Worm (Caenorhabditis elegans) whole organism, mixed stage, embryonic: ENCODE measurements around the gene hars-1.

ENCODE experiments used
- M03D4.4 ChIP-seq: sonication (generic microtip); optimal IDR thresholded peaks from 2 replicates; lab custom pipeline; 2017; ENCODE audit warnings: mild to moderate bottlenecking, missing genetic modification characterization, missing compliant biosample characterization
- bed-3 ChIP-seq: fragments of 200-800 bp; sonication (Bioruptor generic); optimal IDR thresholded peaks from 3 replicates; lab custom pipeline; 2018; ENCODE audit warnings: mild to moderate bottlenecking, missing genetic modification characterization, moderate library complexity, missing compliant biosample characterization
- blmp-1 ChIP-seq: fragments of 150-350 bp; optimal IDR thresholded peaks from 2 replicates; lab custom pipeline; 2014; ENCODE audit warnings: missing biosample characterization, missing genetic modification characterization
- ceh-83 ChIP-seq: fragments of 200-800 bp; sonication (Bioruptor generic); optimal IDR thresholded peaks from 2 replicates; lab custom pipeline; 2018; ENCODE audit warnings: mild to moderate bottlenecking, missing genetic modification characterization, missing compliant biosample characterization
- ces-1 ChIP-seq: fragments of 150-350 bp; optimal IDR thresholded peaks from 2 replicates; lab custom pipeline; 2014; ENCODE audit warnings: missing biosample characterization, missing genetic modification reagents, missing genetic modification characterization
- cnd-1 ChIP-seq: fragments of 200-800 bp; sonication (Bioruptor generic); optimal IDR thresholded peaks from 2 replicates; lab custom pipeline; 2018; ENCODE audit warnings: mild to moderate bottlenecking, missing genetic modification characterization, missing compliant biosample characterization
- drap-1 ChIP-seq: fragments of 200-800 bp; sonication (Bioruptor generic); optimal IDR thresholded peaks from 3 replicates; lab custom pipeline; 2018; ENCODE audit warnings: mild to moderate bottlenecking, missing genetic modification characterization, missing compliant biosample characterization
- elt-1 ChIP-seq: sonication (generic microtip); optimal IDR thresholded peaks from 2 replicates; lab custom pipeline; 2017; ENCODE audit warnings: missing genetic modification characterization, mild to moderate bottlenecking, missing compliant biosample characterization, antibody characterized with exemption, moderate library complexity, borderline replicate concordance; ENCODE audit not compliant: insufficient read depth
- flh-1 ChIP-seq: fragments of 200-800 bp; sonication (Bioruptor generic); optimal IDR thresholded peaks from 2 replicates; lab custom pipeline; 2018; ENCODE audit warnings: mild to moderate bottlenecking, missing genetic modification characterization, moderate library complexity, missing compliant biosample characterization
- ham-2 ChIP-seq: fragments of 200-800 bp; sonication (Bioruptor generic); optimal IDR thresholded peaks from 2 replicates; lab custom pipeline; 2018; ENCODE audit warnings: mild to moderate bottlenecking, missing genetic modification characterization, missing compliant biosample characterization
- hlh-1 ChIP-seq: fragments of 150-350 bp; optimal IDR thresholded peaks from 2 replicates; lab custom pipeline; 2014; ENCODE audit warnings: missing biosample characterization, missing genetic modification reagents, missing genetic modification characterization
- lin-13 ChIP-seq: fragments of 150-350 bp; optimal IDR thresholded peaks from 2 replicates; lab custom pipeline; 2014; ENCODE audit warnings: missing biosample characterization, missing genetic modification characterization
- lin-32 ChIP-seq: fragments of 200-800 bp; sonication (Bioruptor generic); optimal IDR thresholded peaks from 2 replicates; lab custom pipeline; 2018; ENCODE audit warnings: mild to moderate bottlenecking, missing genetic modification characterization, missing compliant biosample characterization
- lsy-2 ChIP-seq: fragments of 150-350 bp; optimal IDR thresholded peaks from 2 replicates; lab custom pipeline; 2014; ENCODE audit warnings: missing biosample characterization, missing genetic modification characterization
- mep-1 ChIP-seq: fragments of 150-350 bp; optimal IDR thresholded peaks from 2 replicates; lab custom pipeline; 2017; ENCODE audit warnings: missing biosample characterization, missing genetic modification reagents, missing genetic modification characterization, inconsistent platforms
- nhr-2 ChIP-seq: fragments of 150-350 bp; optimal IDR thresholded peaks from 2 replicates; lab custom pipeline; 2014; ENCODE audit warnings: missing biosample characterization, missing genetic modification characterization
- nhr-237 ChIP-seq: fragments of 150-350 bp; optimal IDR thresholded peaks from 2 replicates; lab custom pipeline; 2014; ENCODE audit warnings: missing biosample characterization, missing genetic modification characterization
- nhr-28 ChIP-seq: fragments of 150-350 bp; optimal IDR thresholded peaks from 2 replicates; lab custom pipeline; 2014; ENCODE audit warnings: missing biosample characterization, missing genetic modification characterization
- nhr-76 ChIP-seq: sonication (generic microtip); optimal IDR thresholded peaks from 2 replicates; lab custom pipeline; 2017; ENCODE audit warnings: missing biosample characterization, missing genetic modification characterization
- pha-4 ChIP-seq: fragments of 150-350 bp; optimal IDR thresholded peaks from 2 replicates; lab custom pipeline; 2018; ENCODE audit warnings: missing biosample characterization, missing genetic modification reagents, missing genetic modification characterization
- sem-2 ChIP-seq: fragments of 200-800 bp; sonication (Bioruptor generic); optimal IDR thresholded peaks from 2 replicates; lab custom pipeline; 2018; ENCODE audit warnings: mild to moderate bottlenecking, missing genetic modification characterization, missing compliant biosample characterization
- snpc-4 ChIP-seq: fragments of 150-350 bp; optimal IDR thresholded peaks from 2 replicates; lab custom pipeline; 2014; ENCODE audit warnings: missing biosample characterization, missing genetic modification characterization
- sptf-1 ChIP-seq: sonication (generic microtip); optimal IDR thresholded peaks from 2 replicates; lab custom pipeline; 2017; ENCODE audit warnings: mild to moderate bottlenecking, missing genetic modification characterization, moderate library complexity, missing compliant biosample characterization
- tbx-8 ChIP-seq: fragments of 200-800 bp; sonication (Bioruptor generic); optimal IDR thresholded peaks from 2 replicates; lab custom pipeline; 2018; ENCODE audit warnings: mild to moderate bottlenecking, missing genetic modification characterization, moderate library complexity, missing compliant biosample characterization
- unc-120 ChIP-seq: sonication (generic microtip); optimal IDR thresholded peaks from 2 replicates; lab custom pipeline; 2017; ENCODE audit warnings: missing genetic modification characterization, missing compliant biosample characterization; ENCODE audit not compliant: poor library complexity, severe bottlenecking
- unc-39 ChIP-seq: fragments of 150-350 bp; optimal IDR thresholded peaks from 2 replicates; lab custom pipeline; 2014; ENCODE audit warnings: missing biosample characterization, missing genetic modification characterization
- unc-62 ChIP-seq: fragments of 150-350 bp; optimal IDR thresholded peaks from 2 replicates; lab custom pipeline; 2014; ENCODE audit warnings: missing biosample characterization, missing genetic modification reagents, missing genetic modification characterization
- zip-8 ChIP-seq: fragments of 150-350 bp; optimal IDR thresholded peaks from 2 replicates; lab custom pipeline; 2014; ENCODE audit warnings: missing biosample characterization, missing genetic modification characterization
- ztf-11 ChIP-seq: fragments of 150-350 bp; optimal IDR thresholded peaks from 2 replicates; lab custom pipeline; 2014; ENCODE audit warnings: missing biosample characterization, missing genetic modification characterization

hars-1 gene

DNA sequence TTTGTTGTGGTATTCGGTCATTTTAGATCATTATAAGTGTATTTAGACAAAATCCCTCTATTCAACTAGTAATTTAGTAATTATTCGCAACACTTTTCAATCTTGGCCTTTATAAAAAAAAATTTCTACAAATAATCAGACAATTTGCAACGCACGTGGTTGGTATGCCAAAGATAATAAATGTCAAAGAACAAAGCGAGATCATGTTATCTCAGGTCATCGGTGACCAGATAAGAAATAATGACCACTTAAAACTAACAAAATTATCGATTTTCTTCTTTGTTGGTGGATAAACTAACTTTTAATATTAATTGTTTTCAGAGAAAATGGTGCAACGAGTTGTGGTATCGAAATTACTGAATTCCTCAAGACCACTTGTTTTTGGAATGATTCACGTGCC is 22.5 kb downstream of the hars-1 start, which contains the start of gene F13E9.13:
Gene F13E9.13, plus strand, starts transcription at position 317 of the 400 bp plus-strand sequence.
- TF ChIP-seq elt-1 (tag; lab: Kevin White, UChicago) (peak; percentile 88), unc-62 (GFP tag; lab: Kevin White, UChicago) (no peak)

DNA sequence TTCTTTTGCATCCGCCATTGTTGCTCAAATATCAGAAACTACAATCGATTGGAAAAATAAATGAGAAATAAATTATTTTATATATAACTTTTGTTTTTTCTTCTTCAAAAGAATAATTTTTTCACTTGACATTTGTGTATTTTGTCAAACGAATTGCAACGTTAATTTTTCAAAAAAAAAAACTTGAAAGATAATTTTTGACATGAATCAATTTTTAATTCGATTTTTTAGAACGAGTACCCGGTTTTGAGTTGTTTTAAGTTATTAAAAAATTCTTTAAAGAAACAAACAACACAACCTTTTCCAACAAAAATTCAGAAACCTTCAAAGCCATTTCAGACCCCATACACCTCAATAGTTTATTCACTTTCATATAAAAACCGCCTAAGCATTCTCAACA is 25.5 kb downstream of the hars-1 start, which contains the start of gene F13E9.5:
Gene F13E9.5, minus strand, starts transcription at position 101 of the 400 bp plus-strand sequence.
- TF ChIP-seq M03D4.4 = no peak
- TF ChIP-seq flh-1 = no peak
- no peak for TF ChIP-seq unc-39 (tag; lab: Kevin White, UChicago)
- no peak for TF ChIP-seq zip-8 (tag; lab: Kevin White, UChicago)
- TF ChIP-seq elt-1 (tag; lab: Kevin White, UChicago) = no peak
- TF ChIP-seq sem-2 (GFP tag; lab: Kevin White, UChicago) = no peak
- no peak for TF ChIP-seq sptf-1 (tag; lab: Kevin White, UChicago)

DNA sequence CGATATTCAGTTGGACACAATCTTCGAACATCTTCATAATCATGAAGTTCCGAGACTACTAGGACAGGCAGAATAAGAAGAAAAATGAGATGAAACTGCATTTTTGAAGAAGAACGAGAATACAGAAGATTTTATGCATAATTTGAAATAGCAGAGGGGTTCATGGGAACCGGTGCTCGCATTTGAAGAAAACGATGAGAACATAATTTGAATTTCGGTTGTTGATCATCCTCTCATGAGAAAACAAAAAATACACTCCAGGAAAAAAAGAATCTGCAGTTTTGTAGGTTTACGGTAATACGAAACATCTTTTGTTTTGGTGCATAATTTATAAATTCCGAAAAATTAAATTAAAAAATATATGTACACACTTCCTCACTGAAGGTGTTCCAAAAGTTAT is 27.2 kb downstream of the hars-1 start, which contains the start of gene srlf-11:
Gene srlf-11, minus strand, starts transcription at position 101 of the 400 bp plus-strand sequence.
- TF ChIP-seq unc-39 (tag; lab: Kevin White, UChicago) (no peak), ztf-11 (no peak), drap-1 (GFP tag; lab: Kevin White, UChicago) (no peak), cnd-1 (no peak), nhr-76 (tag; lab: Kevin White, UChicago) (no peak), snpc-4 (tag; lab: Kevin White, UChicago) (no peak), zip-8 (tag; lab: Kevin White, UChicago) (no peak), tbx-8 (GFP tag; lab: Kevin White, UChicago) (no peak), hlh-1 (tag; lab: Kevin White, UChicago) (no peak), lsy-2 (tag; lab: Kevin White, UChicago) (no peak), unc-62 (GFP tag; lab: Kevin White, UChicago) (no peak), nhr-28 (tag; lab: Kevin White, UChicago) (no peak), sptf-1 (tag; lab: Kevin White, UChicago) (no peak), pha-4 (tag; lab: Kevin White, UChicago) (no peak), blmp-1 (tag; lab: Kevin White, UChicago) (no peak), nhr-237 (tag; lab: Kevin White, UChicago) (no peak)

DNA sequence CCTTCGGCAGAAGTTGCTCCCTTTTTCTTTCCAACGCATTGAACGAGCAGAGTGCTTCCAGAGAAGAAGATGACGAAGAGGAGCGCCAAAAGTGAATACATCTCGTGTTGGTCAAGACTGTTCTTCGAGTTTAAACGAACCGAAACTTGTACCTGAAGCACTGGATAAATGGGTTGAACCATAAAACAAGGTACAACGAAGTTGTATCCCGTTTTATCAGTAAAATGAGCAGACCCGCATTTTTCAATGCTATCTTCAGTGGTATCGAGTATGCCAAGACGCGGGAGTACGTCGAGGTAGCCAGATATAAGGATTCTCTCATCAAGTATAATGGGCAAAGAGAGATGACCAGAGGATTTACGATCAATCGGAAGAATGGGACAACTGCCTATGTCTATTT is 28.5 kb downstream of the hars-1 start, which contains the start of gene F13E9.16:
Gene F13E9.16, minus strand, starts transcription at position 101 of the 400 bp plus-strand sequence.
- TF ChIP-seq nhr-237 (tag; lab: Kevin White, UChicago) = no peak

DNA sequence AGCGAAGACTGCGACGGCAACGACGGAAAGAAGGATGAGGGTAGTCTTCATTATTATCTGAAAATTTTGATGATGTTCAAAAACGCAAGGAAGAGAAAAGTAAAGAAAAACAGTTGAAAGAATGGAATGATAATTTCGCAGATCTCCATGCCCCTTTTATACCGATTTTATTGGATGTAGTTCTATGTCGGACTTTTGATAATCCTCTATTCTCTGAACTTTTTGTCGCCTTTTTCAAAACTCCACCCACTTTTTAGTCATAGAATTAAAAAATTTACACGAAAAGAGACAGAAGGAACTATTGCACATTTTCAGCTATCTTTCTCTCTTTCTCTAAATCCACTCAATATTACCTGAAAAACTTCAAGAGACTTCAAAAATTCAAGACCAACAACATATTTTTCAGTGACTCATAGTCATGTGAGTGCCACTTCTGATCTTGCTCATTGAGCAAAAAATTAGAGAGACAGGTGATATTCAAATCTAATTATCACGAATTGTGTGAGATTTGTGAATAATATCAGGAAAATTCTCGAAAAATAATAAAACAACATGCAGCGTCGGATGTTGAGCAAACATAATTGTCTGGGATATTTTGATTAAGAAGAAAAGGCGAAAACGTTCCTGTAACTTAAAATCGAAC is 31.2 kb downstream of the hars-1 start, which contains the start of gene F13E9.15:
Gene F13E9.15, minus strand, starts transcription at position 51 of the 643 bp plus-strand sequence.
- TF ChIP-seq lin-13 (tag; lab: Kevin White, UChicago) (no peak), zip-8 (tag; lab: Kevin White, UChicago) (no peak), cnd-1 (no peak), nhr-237 (tag; lab: Kevin White, UChicago) (no peak), unc-120 (tag; lab: Kevin White, UChicago) (no peak), sem-2 (GFP tag; lab: Kevin White, UChicago) (no peak), lsy-2 (tag; lab: Kevin White, UChicago) (no peak), bed-3 (no peak), blmp-1 (tag; lab: Kevin White, UChicago) (no peak), unc-62 (GFP tag; lab: Kevin White, UChicago) (no peak)
- TF ChIP-seq, all 35 proteins: peak for 0

DNA sequence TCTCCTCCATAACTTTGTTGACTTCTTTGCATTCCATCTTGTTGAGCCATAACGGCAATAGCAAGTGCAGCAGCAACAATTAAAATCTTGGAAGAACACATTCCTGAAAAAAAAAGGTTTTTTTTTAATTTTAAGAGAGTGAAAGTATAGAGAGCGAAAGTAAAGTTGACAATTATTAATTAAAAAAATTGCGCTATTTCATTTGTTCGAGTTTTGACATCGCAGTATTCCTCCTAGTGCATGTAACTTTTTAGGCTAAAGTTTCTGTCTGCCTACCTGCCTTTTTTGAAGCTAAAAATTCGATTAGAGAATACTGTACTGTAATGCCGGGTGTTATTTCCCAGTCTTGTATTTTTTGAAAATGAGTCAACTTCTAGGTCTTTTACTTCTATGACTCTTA is 33.2 kb downstream of the hars-1 start, which contains the start of gene srlf-12:
Gene srlf-12, minus strand, starts transcription at position 101 of the 400 bp plus-strand sequence.
- TF ChIP-seq unc-39 (tag; lab: Kevin White, UChicago) = no peak
- no peak for TF ChIP-seq lin-32 (GFP tag; lab: Kevin White, UChicago)
- no peak for TF ChIP-seq drap-1 (GFP tag; lab: Kevin White, UChicago)
- TF ChIP-seq bed-3 = no peak
- no peak for TF ChIP-seq ceh-83 (GFP tag; lab: Kevin White, UChicago)
- no peak for TF ChIP-seq cnd-1
- TF ChIP-seq ces-1 = no peak
- no peak for TF ChIP-seq nhr-28 (tag; lab: Kevin White, UChicago)
- TF ChIP-seq nhr-2 = no peak
- TF ChIP-seq snpc-4 (tag; lab: Kevin White, UChicago) = no peak
- no peak for TF ChIP-seq ztf-11
- no peak for TF ChIP-seq sem-2 (GFP tag; lab: Kevin White, UChicago)
- no peak for TF ChIP-seq lsy-2 (tag; lab: Kevin White, UChicago)
- no peak for TF ChIP-seq ham-2 (GFP tag; lab: Kevin White, UChicago)
- no peak for TF ChIP-seq mep-1 (tag; lab: Kevin White, UChicago)
- TF ChIP-seq zip-8 (tag; lab: Kevin White, UChicago) = no peak
- no peak for TF ChIP-seq blmp-1 (tag; lab: Kevin White, UChicago)
- TF ChIP-seq, all 35 proteins: peak for 0
